Fruit fly (Drosophila melanogaster): ENCODE measurements around the gene CG2225.

Gene CG2225

dm6 chr2L:21623685-21624471, 53.5 kb downstream of the CG2225 start, which contains the start of gene CG2201 (continued):
- TF ChIP-seq CG3919 (GFP tag; optimal IDR thresholded peaks at IDR 0.05) (no peak), topi (GFP tag; optimal IDR thresholded peaks at IDR 0.05) (peak; percentile 38), CG34406 (GFP tag; optimal IDR thresholded peaks at IDR 0.05) (no peak), CG11762 (GFP tag; optimal IDR thresholded peaks at IDR 0.05; ENCODE audit: insufficient read depth) (no peak), CG6792 (GFP tag; optimal IDR thresholded peaks at IDR 0.05) (no peak), CG9139 (GFP tag; optimal IDR thresholded peaks at IDR 0.05) (no peak), fkh (GFP tag; optimal IDR thresholded peaks at IDR 0.05) (peak; percentile 97), Lpt (GFP tag; optimal IDR thresholded peaks at IDR 0.05) (peak; percentile 15), Sox102F (GFP tag; optimal IDR thresholded peaks at IDR 0.05) (peak; percentile 64), lz (GFP tag; optimal IDR thresholded peaks at IDR 0.05) (peak; percentile 26), OdsH (GFP tag; optimal IDR thresholded peaks at IDR 0.05) (peak; percentile 38), Eip78C (GFP tag) (peak; percentile 75), net (GFP tag; optimal IDR thresholded peaks at IDR 0.05) (peak; percentile 26)

dm6 chr2L:21622709-21623684, 54.3 kb downstream of the CG2225 start:
- TF ChIP-seq vri (GFP tag; optimal IDR thresholded peaks at IDR 0.05) (peak; percentile 57), CG6163 (GFP tag; IDR thresholded peaks at IDR 0.05) (no peak), svp (GFP tag) (peak; percentile 57)

DNA sequence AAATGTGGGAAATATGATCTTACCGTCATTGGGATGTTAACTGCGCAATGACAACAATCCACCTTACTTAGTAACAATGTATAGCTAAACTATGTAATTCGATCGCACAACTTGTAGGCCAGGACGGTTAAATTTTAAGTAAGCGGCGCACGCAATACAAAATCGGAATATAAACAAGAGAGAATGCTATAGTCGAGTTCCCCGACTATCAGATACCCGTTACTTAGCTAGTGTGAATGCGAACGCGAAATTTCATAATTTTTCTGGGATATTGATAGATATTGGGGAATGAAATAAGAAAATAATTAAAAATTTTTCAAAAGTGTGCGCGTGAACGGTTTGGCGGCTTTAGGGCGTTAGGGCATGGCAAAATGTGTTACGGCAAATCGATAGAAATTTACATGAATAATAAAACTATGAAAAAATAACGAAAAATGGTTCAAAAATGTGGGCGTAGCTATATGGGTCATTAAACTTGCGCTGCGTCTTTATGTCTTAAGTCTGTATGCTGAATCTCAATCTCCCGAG, 55.2 kb downstream of the CG2225 start:
- no peak for TF ChIP-seq Eip93F (GFP tag; optimal IDR thresholded peaks at IDR 0.05)
- peak; percentile 27 for TF ChIP-seq dsx (GFP tag; optimal IDR thresholded peaks at IDR 0.05; ENCODE audit: poor library complexity, severe bottlenecking)

DNA sequence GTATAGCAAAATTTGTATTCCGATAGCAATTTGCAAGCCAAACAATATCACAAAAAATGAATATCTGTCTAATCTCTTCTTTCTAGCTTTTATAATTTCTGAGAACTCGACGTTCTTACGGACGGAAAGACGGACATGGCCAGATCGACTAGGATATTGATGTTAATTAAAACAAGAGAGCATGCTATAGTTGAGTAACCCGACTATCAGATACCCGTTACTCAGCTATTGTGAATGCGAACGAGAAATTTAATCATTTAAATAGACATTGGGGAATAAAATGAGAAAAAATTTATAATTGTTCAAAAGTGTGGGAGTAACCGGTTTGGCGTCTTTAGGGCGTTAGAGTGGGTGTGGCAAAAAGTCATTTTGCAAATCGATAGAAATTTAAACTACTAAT, 56.8 kb downstream of the CG2225 start:
- TF ChIP-seq Smox (GFP tag; optimal IDR thresholded peaks at IDR 0.05) (no peak), achi (GFP tag; optimal IDR thresholded peaks at IDR 0.05) (no peak), CG31627 (GFP tag; optimal IDR thresholded peaks at IDR 0.05) (no peak), eg (GFP tag; IDR thresholded peaks at IDR 0.05) (no peak), CG7368 (GFP tag; optimal IDR thresholded peaks at IDR 0.05) (no peak), CG32006 (GFP tag; optimal IDR thresholded peaks at IDR 0.05) (no peak), CG1621 (tag; optimal IDR thresholded peaks at IDR 0.05) (no peak), OdsH (GFP tag; optimal IDR thresholded peaks at IDR 0.05) (no peak), Eip75B (GFP tag; optimal IDR thresholded peaks at IDR 0.05) (no peak), CG11294 (GFP tag; IDR thresholded peaks at IDR 0.05) (no peak), CG9139 (GFP tag; optimal IDR thresholded peaks at IDR 0.05) (no peak), Blimp-1 (GFP tag; optimal IDR thresholded peaks at IDR 0.05) (no peak), Sox102F (GFP tag; optimal IDR thresholded peaks at IDR 0.05) (no peak), CG10669 (GFP tag; optimal IDR thresholded peaks at IDR 0.05) (no peak), esn (GFP tag; optimal IDR thresholded peaks at IDR 0.05) (no peak), CG3919 (GFP tag; optimal IDR thresholded peaks at IDR 0.05) (no peak)
